Worm (Caenorhabditis elegans): ENCODE results near the gene F53C11.4.

F53C11.4 gene

DNA sequence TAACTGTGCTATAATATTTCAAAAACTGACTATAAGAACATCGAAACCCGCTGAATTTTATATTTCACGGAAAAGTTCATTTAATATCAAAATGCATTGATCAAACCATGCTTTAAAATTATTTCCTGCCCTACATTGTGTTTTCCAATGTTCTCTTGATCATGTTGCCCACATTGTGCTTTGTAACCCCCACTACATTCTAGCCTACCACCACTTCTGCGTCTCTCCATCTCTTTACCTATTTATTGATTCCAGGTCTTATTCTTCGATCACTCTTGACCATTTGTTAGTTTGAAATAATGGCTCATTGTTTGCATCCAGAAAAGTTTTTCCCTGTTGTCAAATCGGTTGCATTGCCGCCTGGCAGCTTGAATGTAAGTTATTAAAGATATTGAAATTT is 5.0 kb downstream of the F53C11.4 start, which contains the start of gene decr-1.1:
decr-1.1 (plus strand) TSS at position 210 of the 400 bp plus-strand sequence.
- TF ChIP-seq ceh-48 (tag; optimal IDR thresholded peaks at IDR 0.05) (peak; percentile 3), C08G9.2 (tag; optimal IDR thresholded peaks at IDR 0.05) (no peak)

- no peak for TF ChIP-seq ceh-2 (tag; optimal IDR thresholded peaks at IDR 0.05)
- TF ChIP-seq pros-1 (tag; optimal IDR thresholded peaks at IDR 0.05): no peak
- TF ChIP-seq tbx-2 (tag; optimal IDR thresholded peaks at IDR 0.05): no peak
- no peak for TF ChIP-seq unc-3 (GFP tag; conservative IDR thresholded peaks at IDR 0.05)
- no peak for TF ChIP-seq unc-3 (tag; optimal IDR thresholded peaks at IDR 0.05)
- TF ChIP-seq madf-2 (tag; optimal IDR thresholded peaks at IDR 0.05): no peak
- TF ChIP-seq hlh-30 (tag; optimal IDR thresholded peaks at IDR 0.05; ENCODE audit: insufficient read depth): no peak
- no peak for TF ChIP-seq hlh-8 (tag; optimal IDR thresholded peaks at IDR 0.05)
- no peak for TF ChIP-seq rnt-1 (tag; optimal IDR thresholded peaks at IDR 0.05)
- no peak for TF ChIP-seq npax-4 (tag; optimal IDR thresholded peaks at IDR 0.05)
- TF ChIP-seq zip-5 (tag; optimal IDR thresholded peaks at IDR 0.05): no peak
- TF ChIP-seq dmd-4 (tag; optimal IDR thresholded peaks at IDR 0.05; ENCODE audit: borderline replicate concordance): no peak
- no peak for TF ChIP-seq odd-2 (tag; optimal IDR thresholded peaks at IDR 0.05)
- TF ChIP-seq ama-1 (optimal IDR thresholded peaks at IDR 0.05): no peak
- TF ChIP-seq F13H6.1 (tag; optimal IDR thresholded peaks at IDR 0.05): no peak
- TF ChIP-seq elt-2 (tag; optimal IDR thresholded peaks at IDR 0.05): no peak
- TF ChIP-seq unc-55 (GFP tag; optimal IDR thresholded peaks at IDR 0.05): no peak
- no peak for TF ChIP-seq nhr-11 (tag; optimal IDR thresholded peaks at IDR 0.05)
- no peak for TF ChIP-seq ceh-22 (tag; optimal IDR thresholded peaks at IDR 0.05)
- no peak for TF ChIP-seq C08G9.2 (tag; optimal IDR thresholded peaks at IDR 0.05)
Measured at ce11 chrV:13780902-13781301, 6.2 kb downstream of the F53C11.4 start.

DNA sequence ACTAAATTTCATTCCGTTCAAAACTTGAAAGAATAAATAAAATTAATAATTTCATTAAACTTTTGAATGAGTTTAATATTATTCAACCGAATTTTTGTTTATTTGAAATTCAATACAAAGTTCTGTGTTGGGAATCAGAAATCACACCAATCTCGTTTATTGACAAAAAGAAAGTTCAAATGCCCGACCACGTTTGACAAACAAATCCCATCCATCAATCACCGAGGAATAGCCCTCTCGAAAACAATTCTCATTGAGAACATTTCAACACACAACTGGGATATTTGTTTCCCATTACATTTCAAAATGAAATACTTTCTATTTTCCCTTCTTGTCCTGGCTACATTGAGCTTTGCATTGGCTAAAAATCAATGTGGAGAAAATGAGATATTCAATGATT is 9.3 kb downstream of the F53C11.4 start, which contains the start of gene F53C11.9:
F53C11.9 (plus strand) TSS at position 159 of the 400 bp plus-strand sequence.
- TF ChIP-seq tbx-7 (tag; optimal IDR thresholded peaks at IDR 0.05) (no peak), hlh-6 (tag; optimal IDR thresholded peaks at IDR 0.05) (no peak), elt-4 (tag; optimal IDR thresholded peaks at IDR 0.05) (no peak), unc-55 (GFP tag; optimal IDR thresholded peaks at IDR 0.05) (peak; percentile 17)

DNA sequence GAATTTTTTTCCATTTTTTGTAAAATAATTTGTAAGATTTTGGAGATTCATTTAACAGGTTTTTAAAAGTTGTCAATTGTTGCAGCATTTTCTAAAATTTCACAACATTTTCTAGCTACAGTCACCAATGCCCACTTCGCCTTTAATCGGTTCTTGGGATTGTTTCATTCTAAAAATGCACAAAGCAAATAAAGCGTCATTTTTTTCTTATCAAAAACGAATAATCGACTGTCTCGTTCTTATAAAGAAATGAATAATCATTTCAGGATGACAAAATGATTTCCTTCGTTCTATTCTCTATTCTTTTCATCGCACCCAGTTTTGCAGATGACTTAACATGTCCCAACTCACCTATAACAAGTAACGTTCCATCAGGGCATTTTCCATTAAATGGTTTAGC is 11.6 kb downstream of the F53C11.4 start, which contains the start of gene F53C11.1:
F53C11.1 (plus strand) TSS at position 268 of the 400 bp plus-strand sequence.
- no peak for TF ChIP-seq ceh-2 (tag; optimal IDR thresholded peaks at IDR 0.05)
- TF ChIP-seq tbx-2 (tag; optimal IDR thresholded peaks at IDR 0.05): no peak
- no peak for TF ChIP-seq C38D4.7 (GFP tag; optimal IDR thresholded peaks at IDR 0.05)
- no peak for TF ChIP-seq unc-55 (GFP tag; optimal IDR thresholded peaks at IDR 0.05)
- no peak for TF ChIP-seq unc-42 (tag; optimal IDR thresholded peaks at IDR 0.05)
- no peak for TF ChIP-seq unc-3 (GFP tag; conservative IDR thresholded peaks at IDR 0.05)
- no peak for TF ChIP-seq unc-3 (tag; optimal IDR thresholded peaks at IDR 0.05)
- TF ChIP-seq ttx-3 (tag; optimal IDR thresholded peaks at IDR 0.05): no peak
- no peak for TF ChIP-seq ceh-6 (GFP tag; optimal IDR thresholded peaks at IDR 0.05)
- no peak for TF ChIP-seq C08G9.2 (tag; optimal IDR thresholded peaks at IDR 0.05)
- no peak for TF ChIP-seq hlh-15 (tag; optimal IDR thresholded peaks at IDR 0.05)
- TF ChIP-seq zip-5 (tag; optimal IDR thresholded peaks at IDR 0.05): no peak
- TF ChIP-seq K02D7.2 (tag; optimal IDR thresholded peaks at IDR 0.05): no peak
- TF ChIP-seq ets-4 (tag; optimal IDR thresholded peaks at IDR 0.05): no peak
- no peak for TF ChIP-seq pha-2 (tag; optimal IDR thresholded peaks at IDR 0.05)
- TF ChIP-seq ceh-48 (tag; optimal IDR thresholded peaks at IDR 0.05): no peak

- TF ChIP-seq dmd-4 (tag; optimal IDR thresholded peaks at IDR 0.05; ENCODE audit: borderline replicate concordance) (no peak), zip-5 (tag; optimal IDR thresholded peaks at IDR 0.05) (no peak)
Measured at ce11 chrV:13771209-13771608, 15.9 kb downstream of the F53C11.4 start, which contains the start of gene F20G2.5. Gene F20G2.5 (plus strand): TSS chrV:13771509.

DNA sequence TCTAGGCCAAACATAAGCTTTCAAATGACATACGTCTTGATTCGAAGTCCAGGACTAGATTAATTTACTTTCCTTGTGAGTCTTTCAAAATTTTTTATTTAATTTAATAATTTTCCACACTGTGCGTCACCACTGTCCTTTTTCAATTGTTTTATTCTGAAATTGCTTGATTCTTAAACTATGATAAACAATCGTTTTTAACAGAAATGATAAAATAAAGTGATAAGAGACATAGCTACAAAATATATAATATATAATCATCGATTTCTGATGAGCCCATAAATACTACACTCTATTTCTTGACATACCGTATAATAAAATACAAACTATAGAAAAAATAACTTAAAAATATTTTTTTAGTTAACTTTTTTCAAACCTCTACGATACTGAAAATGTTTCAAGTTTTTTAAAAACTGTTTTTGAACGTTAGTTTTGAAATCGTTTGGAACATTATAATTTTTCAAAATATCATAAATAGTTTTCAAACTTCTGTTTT is 18.2 kb downstream of the F53C11.4 start, which contains the start of gene nas-24:
nas-24 (plus strand) TSS at position 446 of the 496 bp plus-strand sequence.
- TF ChIP-seq pax-1 (tag; optimal IDR thresholded peaks at IDR 0.05): no peak

All from whole organism, late embryonic.